Worm (Caenorhabditis elegans): Measurements from ENCODE around the gene F46C5.1.

Gene F46C5.1

DNA sequence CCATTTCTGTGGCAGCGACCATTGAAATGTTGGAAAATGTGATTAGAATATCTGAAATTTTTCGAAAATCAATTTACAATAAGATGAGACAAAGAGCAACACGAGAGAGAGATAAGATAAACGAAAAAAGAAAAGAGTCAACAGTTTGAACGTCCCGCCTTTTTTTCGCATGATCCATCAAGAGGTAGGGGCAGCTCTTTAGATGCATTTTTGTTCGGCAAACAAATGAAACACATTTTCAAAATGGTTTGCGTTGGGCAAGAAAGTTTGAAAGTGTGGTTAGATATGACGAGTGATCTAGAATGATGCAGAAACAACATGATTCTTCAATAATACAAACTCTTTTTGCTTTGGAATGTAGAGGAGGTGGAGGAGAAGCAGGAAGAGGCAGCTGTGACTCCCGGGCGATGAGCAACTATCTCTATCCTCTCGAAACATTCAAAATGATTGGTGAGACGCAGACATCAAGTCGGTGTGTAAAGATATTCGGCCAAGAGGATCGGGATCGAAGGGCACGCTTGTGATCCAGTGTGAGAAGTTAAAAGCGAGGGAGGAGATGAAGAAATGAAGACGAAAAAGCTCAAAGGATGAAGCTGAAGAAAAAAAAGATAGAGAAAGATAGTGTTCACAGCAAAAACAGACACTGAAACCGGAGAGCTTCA is 23.6 kb upstream of the F46C5.1 start, which contains the start of gene F46C5.6:
Gene F46C5.6, minus strand, starts transcription at position 51 of the 662 bp plus-strand sequence.
- TF ChIP-seq zim-3 (tag; optimal IDR thresholded peaks at IDR 0.05) (no peak), ZK185.1 (tag; optimal IDR thresholded peaks at IDR 0.05; ENCODE audit: poor library complexity, severe bottlenecking) (no peak), sea-2 (GFP tag; IDR thresholded peaks at IDR 0.05) (no peak), rpc-1 (optimal IDR thresholded peaks at IDR 0.05) (no peak), rpc-1 (tag; optimal IDR thresholded peaks at IDR 0.05) (no peak), lin-54 (GFP tag; optimal IDR thresholded peaks at IDR 0.05) (no peak), madf-10 (tag; optimal IDR thresholded peaks at IDR 0.05) (no peak)

DNA sequence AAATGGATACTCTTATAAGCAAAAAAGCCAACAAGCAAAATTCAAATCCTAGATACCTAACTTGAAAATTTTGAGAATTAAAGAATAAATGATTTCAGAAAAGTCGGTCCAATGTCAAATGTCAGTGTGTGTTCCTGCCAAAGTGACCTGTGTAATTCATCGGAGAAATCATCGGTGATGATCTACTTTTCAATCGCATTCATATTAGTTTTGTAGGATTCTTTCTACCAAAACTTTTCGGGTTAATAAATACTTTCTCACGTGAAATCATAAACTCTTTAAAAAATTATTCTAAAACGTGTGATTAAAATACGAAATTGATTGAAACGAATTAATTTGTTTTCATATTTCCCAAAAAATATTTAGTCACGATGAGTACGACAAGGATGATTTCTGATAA is 18.0 kb upstream of the F46C5.1 start, which contains the start of gene F46C5.7:
Gene F46C5.7, plus strand, starts transcription at position 301 of the 400 bp plus-strand sequence.
- TF ChIP-seq mes-4 (tag; optimal IDR thresholded peaks at IDR 0.05) (no peak), ZK185.1 (tag; optimal IDR thresholded peaks at IDR 0.05; ENCODE audit: poor library complexity, severe bottlenecking) (no peak), unc-130 (GFP tag; optimal IDR thresholded peaks at IDR 0.05) (no peak), F52B5.7 (tag; optimal IDR thresholded peaks at IDR 0.05) (no peak), hsf-1 (GFP tag; IDR thresholded peaks at IDR 0.05) (no peak), K12H6.12 (tag; optimal IDR thresholded peaks at IDR 0.05) (no peak), Y53F4B.3 (GFP tag; IDR thresholded peaks at IDR 0.05) (no peak)

DNA sequence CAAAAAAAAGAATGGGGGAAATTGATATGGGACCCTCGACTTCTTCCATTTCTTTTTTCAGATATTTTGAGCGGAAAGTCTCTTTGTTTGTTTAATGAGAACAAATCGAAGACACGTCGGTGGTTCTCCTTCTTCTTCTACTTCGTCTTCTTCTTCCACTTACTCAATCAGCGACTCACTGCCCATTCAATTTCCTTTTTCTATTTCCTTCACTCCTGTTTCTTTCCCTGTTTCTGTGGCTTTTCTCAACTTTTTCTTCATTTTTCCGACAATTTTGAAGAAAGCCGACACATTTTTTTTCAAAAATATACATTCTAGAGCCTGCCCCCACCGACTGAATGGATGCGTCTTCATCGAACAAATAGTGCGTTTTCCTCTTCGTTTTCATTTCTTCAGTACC is 14.9 kb upstream of the F46C5.1 start, which contains the start of gene F46C5.4:
Gene F46C5.4, plus strand, starts transcription at position 222 of the 400 bp plus-strand sequence.
- TF ChIP-seq lsy-27 (tag; optimal IDR thresholded peaks at IDR 0.05; ENCODE audit: borderline replicate concordance, insufficient read depth), result no peak
- TF ChIP-seq F52B5.7 (tag; optimal IDR thresholded peaks at IDR 0.05), result no peak
- no peak for TF ChIP-seq nfyb-1 (GFP tag; IDR thresholded peaks at IDR 0.05)

DNA sequence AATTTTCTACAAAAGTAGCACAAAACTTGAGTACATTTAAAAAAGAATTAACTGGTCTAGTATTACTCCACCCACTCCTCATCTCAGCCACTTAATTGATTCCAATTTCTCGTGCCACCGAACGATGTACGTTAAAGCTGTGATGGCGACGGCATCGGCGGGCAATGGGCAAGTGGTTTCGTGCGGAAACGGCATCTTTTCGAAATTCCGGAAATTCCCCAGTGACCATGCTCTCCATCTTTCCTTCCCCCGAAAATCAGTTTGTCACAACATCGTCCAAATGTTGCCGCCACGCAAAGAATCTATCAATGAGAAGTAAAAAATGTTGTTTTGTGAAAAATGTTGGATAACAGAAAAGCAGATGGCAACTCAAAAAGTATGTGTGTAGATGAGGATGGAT is 12.0 kb upstream of the F46C5.1 start:
- no peak for TF ChIP-seq egrh-3 (GFP tag; IDR thresholded peaks at IDR 0.05)
- TF ChIP-seq dpl-1 (GFP tag; optimal IDR thresholded peaks at IDR 0.05), result no peak
- TF ChIP-seq ztf-22 (GFP tag; optimal IDR thresholded peaks at IDR 0.05), result no peak
- TF ChIP-seq attf-6 (GFP tag; IDR thresholded peaks at IDR 0.05), result no peak
- no peak for TF ChIP-seq F49E8.2 (tag; optimal IDR thresholded peaks at IDR 0.05; ENCODE audit: insufficient read depth)
- no peak for TF ChIP-seq madf-3 (GFP tag; IDR thresholded peaks at IDR 0.05)
- TF ChIP-seq fkh-3 (tag; optimal IDR thresholded peaks at IDR 0.05), result no peak
- no peak for TF ChIP-seq nhr-179 (tag; optimal IDR thresholded peaks at IDR 0.05)
- no peak for TF ChIP-seq Y95B8A.8 (GFP tag; IDR thresholded peaks at IDR 0.05)
- no peak for TF ChIP-seq ceh-100 (GFP tag; IDR thresholded peaks at IDR 0.05)
- TF ChIP-seq ztf-18 (tag; optimal IDR thresholded peaks at IDR 0.05), result no peak
- TF ChIP-seq aptf-3 (GFP tag; IDR thresholded peaks at IDR 0.05), result no peak
- TF ChIP-seq zim-3 (tag; optimal IDR thresholded peaks at IDR 0.05), result no peak
- TF ChIP-seq ccch-3 (GFP tag; optimal IDR thresholded peaks at IDR 0.05), result no peak
- TF ChIP-seq snpc-1.3 (tag; optimal IDR thresholded peaks at IDR 0.05; ENCODE audit: insufficient read depth), result no peak
- TF ChIP-seq snpc-3.4 (tag; optimal IDR thresholded peaks at IDR 0.05), result no peak
- TF ChIP-seq attf-5 (GFP tag; optimal IDR thresholded peaks at IDR 0.05), result no peak

DNA sequence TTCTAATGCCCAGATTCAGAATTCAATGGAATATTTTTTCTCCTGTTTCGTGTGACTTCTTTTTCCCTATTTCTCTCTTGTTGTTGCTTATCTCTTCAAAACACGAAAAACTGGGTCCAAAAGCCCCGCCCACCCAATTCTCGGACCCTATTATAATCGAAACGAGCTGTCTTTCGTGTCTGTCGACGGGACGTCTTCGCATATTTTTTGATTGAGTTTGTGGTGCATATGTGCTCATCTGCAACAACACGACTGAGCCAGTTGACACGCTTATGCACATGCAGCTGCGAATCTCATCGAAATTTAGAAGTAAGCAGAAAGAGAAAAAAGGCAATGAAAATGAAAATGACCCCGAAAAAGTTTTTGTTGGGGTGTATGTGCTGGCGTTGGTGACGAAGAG is 9.9 kb upstream of the F46C5.1 start:
- no peak for TF ChIP-seq madf-6 (GFP tag; IDR thresholded peaks at IDR 0.05)
- TF ChIP-seq mes-4 (tag; optimal IDR thresholded peaks at IDR 0.05), result no peak
- no peak for TF ChIP-seq ztf-18 (tag; optimal IDR thresholded peaks at IDR 0.05)

Data from whole organism, young adult.